Worm (Caenorhabditis elegans) whole organism, early embryonic: ENCODE data around the gene nhr-86.

Experiments used
- ama-1 ChIP-seq: fragments of 150-350 bp; optimal IDR thresholded peaks from 2 replicates; lab custom pipeline; 2014
- ceh-36 ChIP-seq: sonication (generic microtip); optimal IDR thresholded peaks from 2 replicates; lab custom pipeline; 2016; ENCODE audit warnings: missing genetic modification characterization, inconsistent platforms, missing compliant biosample characterization
- ets-7 ChIP-seq: sonication (generic microtip); optimal IDR thresholded peaks from 2 replicates; lab custom pipeline; 2016; ENCODE audit warnings: missing genotype, missing genetic modification characterization, missing compliant biosample characterization
- flt-1 ChIP-seq: fragments of 200-800 bp; sonication (Bioruptor generic); IDR thresholded peaks from 2 replicates; pipeline ENCODE4 v1.3.6; 2022; ENCODE audit warnings: missing genetic modification characterization, missing compliant biosample characterization
- hmbx-1 ChIP-seq: sonication (generic microtip); optimal IDR thresholded peaks from 2 replicates; lab custom pipeline; 2016; ENCODE audit warnings: mild to moderate bottlenecking, missing genetic modification characterization, missing compliant biosample characterization
- hmg-4 ChIP-seq: fragments of 200-800 bp; sonication (Bioruptor generic); optimal IDR thresholded peaks from 2 replicates; lab custom pipeline; 2018; ENCODE audit warnings: mild to moderate bottlenecking, missing genetic modification characterization, missing compliant biosample characterization
- hnd-1 ChIP-seq: sonication (generic microtip); optimal IDR thresholded peaks from 2 replicates; lab custom pipeline; 2016; ENCODE audit warnings: missing genetic modification characterization, missing compliant biosample characterization
- pes-1 ChIP-seq: fragments of 200-800 bp; sonication (Bioruptor generic); IDR thresholded peaks from 2 replicates; pipeline ENCODE4 v1.3.6; 2022; ENCODE audit warnings: missing genetic modification reagents, missing genetic modification characterization, missing compliant biosample characterization
- sea-1 ChIP-seq: fragments of 200-800 bp; sonication (Bioruptor generic); conservative IDR thresholded peaks from 2 replicates; pipeline ENCODE4 v1.3.6; 2022; ENCODE audit warnings: missing genetic modification characterization, missing compliant biosample characterization
- tbx-11 ChIP-seq: fragments of 200-800 bp; sonication (Bioruptor generic); IDR thresholded peaks from 2 replicates; pipeline ENCODE4 v1.3.6; 2022; ENCODE audit warnings: missing genetic modification characterization, missing compliant biosample characterization

- no peak for TF ChIP-seq ama-1 (lab: Kevin White, UChicago)
- no peak for TF ChIP-seq flt-1 (GFP tag; lab: Robert Waterston, UW)
- TF ChIP-seq pes-1 (GFP tag; lab: Robert Waterston, UW) = no peak
- no peak for TF ChIP-seq hmbx-1
- no peak for TF ChIP-seq tbx-11 (GFP tag; lab: Robert Waterston, UW)
- TF ChIP-seq ceh-36 (tag; lab: Kevin White, UChicago) = no peak
- no peak for TF ChIP-seq hnd-1 (tag; lab: Kevin White, UChicago)
- TF ChIP-seq ets-7 = no peak
- no peak for TF ChIP-seq hmg-4
- no peak for TF ChIP-seq sea-1 (GFP tag; lab: Robert Waterston, UW)
These were observed 20.7 kb downstream of the nhr-86 start, which contains the start of gene Y40B10A.5 for ce11 chrV:2045956-2046355.
